Worm (Caenorhabditis elegans) whole organism, young adult: ENCODE results near the gene lips-5.
A peak's percentile ranks its signal among the peaks of the same experiment; 100 is the strongest.

Experiments
- B0019.2 ChIP-seq: fragments of 200-800 bp; sonication (Bioruptor generic); conservative IDR thresholded peaks from 2 replicates; pipeline ENCODE4 v1.3.6; 2022; ENCODE audit warnings: missing genetic modification reagents, missing genetic modification characterization, missing compliant biosample characterization
- B0261.1 ChIP-seq: sonication (generic microtip); optimal IDR thresholded peaks from 2 replicates; lab custom pipeline; 2016; ENCODE audit warnings: mild to moderate bottlenecking, missing genetic modification characterization, moderate library complexity, missing compliant biosample characterization
- C06A6.2 ChIP-seq: fragments of 200-800 bp; sonication (Bioruptor generic); conservative IDR thresholded peaks from 2 replicates; pipeline ENCODE4 v1.3.6; 2022; ENCODE audit warnings: missing genetic modification characterization, missing compliant biosample characterization
- D2030.7 ChIP-seq: fragments of 200-800 bp; sonication (Bioruptor generic); IDR thresholded peaks from 2 replicates; pipeline ENCODE4 v1.3.6; 2022; ENCODE audit warnings: missing genetic modification reagents, missing genetic modification characterization, missing compliant biosample characterization
- F22D6.2 ChIP-seq: sonication (generic microtip); optimal IDR thresholded peaks from 2 replicates; lab custom pipeline; 2016; ENCODE audit warnings: mild to moderate bottlenecking, missing genetic modification characterization, missing compliant biosample characterization
- F37B4.10 ChIP-seq: fragments of 200-800 bp; sonication (Bioruptor generic); IDR thresholded peaks from 2 replicates; pipeline ENCODE4 v1.3.6; 2022; ENCODE audit warnings: missing genetic modification characterization, missing compliant biosample characterization
- F52B5.7 ChIP-seq: sonication (generic microtip); optimal IDR thresholded peaks from 2 replicates; lab custom pipeline; 2016; ENCODE audit warnings: mild to moderate bottlenecking, missing genetic modification characterization, missing compliant biosample characterization
- K11D2.4 ChIP-seq: fragments of 200-800 bp; sonication (Bioruptor generic); IDR thresholded peaks from 2 replicates; pipeline ENCODE4 v1.3.6; 2022; ENCODE audit warnings: missing genetic modification reagents, missing genetic modification characterization, missing compliant biosample characterization
- Y53G8AR.9 ChIP-seq: fragments of 200-800 bp; sonication (Bioruptor generic); conservative IDR thresholded peaks from 2 replicates; pipeline ENCODE4 v1.3.6; 2022; ENCODE audit warnings: missing genetic modification reagents, missing genetic modification characterization, missing compliant biosample characterization
- Y79H2A.3 ChIP-seq: fragments of 200-800 bp; sonication (Bioruptor generic); conservative IDR thresholded peaks from 2 replicates; pipeline ENCODE4 v1.3.6; 2022; ENCODE audit warnings: missing genetic modification reagents, missing genetic modification characterization, missing compliant biosample characterization
- ZK185.1 ChIP-seq: sonication (generic microtip); optimal IDR thresholded peaks from 2 replicates; lab custom pipeline; 2016; ENCODE audit warnings: mild to moderate bottlenecking, missing genetic modification characterization, missing compliant biosample characterization; ENCODE audit not compliant: poor library complexity, severe bottlenecking
- atf-7 ChIP-seq: sonication (generic microtip); optimal IDR thresholded peaks from 2 replicates; lab custom pipeline; 2017; ENCODE audit warnings: mild to moderate bottlenecking, missing genetic modification characterization, missing compliant biosample characterization
- attf-3 ChIP-seq: fragments of 200-800 bp; sonication (Bioruptor generic); conservative IDR thresholded peaks from 2 replicates; pipeline ENCODE4 v1.3.6; 2022; ENCODE audit warnings: missing genetic modification reagents, missing genetic modification characterization, missing compliant biosample characterization
- attf-5 ChIP-seq: fragments of 200-800 bp; sonication (Bioruptor generic); optimal IDR thresholded peaks from 2 replicates; lab custom pipeline; 2018; ENCODE audit warnings: mild to moderate bottlenecking, missing genetic modification characterization, missing compliant biosample characterization
- bed-1 ChIP-seq: fragments of 200-800 bp; sonication (Bioruptor generic); IDR thresholded peaks from 2 replicates; pipeline ENCODE4 v1.3.6; 2022; ENCODE audit warnings: missing genetic modification reagents, missing genetic modification characterization, missing compliant biosample characterization
- cebp-1 ChIP-seq, 2 experiments: fragments of 200-800 bp in 1 of 2; sonication (Bioruptor generic) in 1 of 2; sonication (generic microtip) in 1 of 2; IDR thresholded peaks in 1 of 2; optimal IDR thresholded peaks in 1 of 2; 2 replicates each; pipeline versions ENCODE4 v1.3.6 to Lab custom; 2017 to 2022; ENCODE audit warnings: missing compliant biosample characterization in 2 of 2, missing genetic modification characterization in 2 of 2, mild to moderate bottlenecking in 1 of 2, missing genetic modification reagents in 1 of 2, moderate library complexity in 1 of 2
- cebp-2 ChIP-seq: fragments of 200-800 bp; sonication (Bioruptor generic); IDR thresholded peaks from 2 replicates; pipeline ENCODE4 v1.3.6; 2022; ENCODE audit warnings: missing genetic modification characterization, missing compliant biosample characterization
- ceh-27 ChIP-seq: fragments of 200-800 bp; sonication (Bioruptor generic); optimal IDR thresholded peaks from 2 replicates; lab custom pipeline; 2018; ENCODE audit warnings: mild to moderate bottlenecking, missing genetic modification characterization, moderate library complexity, missing compliant biosample characterization
- efl-1 ChIP-seq: fragments of 150-350 bp; optimal IDR thresholded peaks from 2 replicates; lab custom pipeline; 2014; ENCODE audit warnings: missing biosample characterization, missing genetic modification reagents, missing genetic modification characterization
- gei-17 ChIP-seq: fragments of 200-800 bp; sonication (Bioruptor generic); optimal IDR thresholded peaks from 2 replicates; lab custom pipeline; 2018; ENCODE audit warnings: mild to moderate bottlenecking, missing genetic modification characterization, missing compliant biosample characterization
- let-526 ChIP-seq: fragments of 200-800 bp; sonication (Bioruptor generic); IDR thresholded peaks from 2 replicates; pipeline ENCODE4 v1.3.6; 2022; ENCODE audit warnings: missing genetic modification reagents, missing genetic modification characterization, missing compliant biosample characterization
- let-607 ChIP-seq, 2 experiments: fragments of 200-800 bp in 1 of 2; sonication (Bioruptor generic) in 1 of 2; sonication (generic microtip) in 1 of 2; optimal IDR thresholded peaks; 2 replicates each; lab custom pipeline; 2016 to 2018; ENCODE audit warnings: mild to moderate bottlenecking in 2 of 2, missing compliant biosample characterization in 2 of 2, missing genetic modification characterization in 2 of 2, moderate library complexity in 2 of 2, missing genotype in 1 of 2
- madf-6 ChIP-seq: fragments of 200-800 bp; sonication (Bioruptor generic); IDR thresholded peaks from 2 replicates; pipeline ENCODE4 v1.3.6; 2022; ENCODE audit warnings: missing genetic modification reagents, missing genetic modification characterization, missing compliant biosample characterization
- mel-28 ChIP-seq: sonication (generic microtip); optimal IDR thresholded peaks from 2 replicates; lab custom pipeline; 2016; ENCODE audit warnings: borderline replicate concordance, mild to moderate bottlenecking, missing genetic modification characterization, missing compliant biosample characterization
- nfya-2 ChIP-seq: fragments of 200-800 bp; sonication (Bioruptor generic); IDR thresholded peaks from 2 replicates; pipeline ENCODE4 v1.3.6; 2022; ENCODE audit warnings: missing genetic modification reagents, missing genetic modification characterization, missing compliant biosample characterization
- nhr-27 ChIP-seq: fragments of 200-800 bp; sonication (Bioruptor generic); optimal IDR thresholded peaks from 2 replicates; lab custom pipeline; 2018; ENCODE audit warnings: mild to moderate bottlenecking, missing genetic modification characterization, moderate library complexity, missing compliant biosample characterization
- nhr-80 ChIP-seq: sonication (generic microtip); optimal IDR thresholded peaks from 2 replicates; lab custom pipeline; 2016; ENCODE audit warnings: missing genetic modification characterization, missing compliant biosample characterization
- nhr-90 ChIP-seq: sonication (generic microtip); optimal IDR thresholded peaks from 2 replicates; lab custom pipeline; 2016; ENCODE audit warnings: missing genotype, mild to moderate bottlenecking, missing genetic modification characterization, missing compliant biosample characterization
- pbrm-1 ChIP-seq: fragments of 200-800 bp; sonication (Bioruptor generic); IDR thresholded peaks from 2 replicates; pipeline ENCODE4 v1.3.6; 2022; ENCODE audit warnings: missing genetic modification reagents, missing genetic modification characterization, missing compliant biosample characterization
- pha-4 ChIP-seq: fragments of 150-350 bp; sonication (generic microtip); optimal IDR thresholded peaks from 2 replicates; lab custom pipeline; 2014; ENCODE audit warnings: missing biosample characterization, missing genetic modification reagents, missing genetic modification characterization
- repo-1 ChIP-seq: sonication (generic microtip); optimal IDR thresholded peaks from 2 replicates; lab custom pipeline; 2017; ENCODE audit warnings: mild to moderate bottlenecking, missing genetic modification characterization, missing compliant biosample characterization
- sdz-38 ChIP-seq: sonication (generic microtip); optimal IDR thresholded peaks from 2 replicates; lab custom pipeline; 2016; ENCODE audit warnings: missing genotype, missing genetic modification characterization, missing compliant biosample characterization
- snpc-1.1 ChIP-seq: sonication (generic microtip); optimal IDR thresholded peaks from 2 replicates; lab custom pipeline; 2017; ENCODE audit warnings: missing genetic modification characterization, mild to moderate bottlenecking, missing compliant biosample characterization, antibody characterized with exemption, moderate library complexity, missing genotype, missing genetic modification reagents; ENCODE audit not compliant: insufficient read depth
- zfh-2 ChIP-seq: fragments of 200-800 bp; sonication (Bioruptor generic); conservative IDR thresholded peaks from 2 replicates; pipeline ENCODE4 v1.3.6; 2022; ENCODE audit warnings: missing genetic modification reagents, missing genetic modification characterization, missing compliant biosample characterization

lips-5 gene

DNA sequence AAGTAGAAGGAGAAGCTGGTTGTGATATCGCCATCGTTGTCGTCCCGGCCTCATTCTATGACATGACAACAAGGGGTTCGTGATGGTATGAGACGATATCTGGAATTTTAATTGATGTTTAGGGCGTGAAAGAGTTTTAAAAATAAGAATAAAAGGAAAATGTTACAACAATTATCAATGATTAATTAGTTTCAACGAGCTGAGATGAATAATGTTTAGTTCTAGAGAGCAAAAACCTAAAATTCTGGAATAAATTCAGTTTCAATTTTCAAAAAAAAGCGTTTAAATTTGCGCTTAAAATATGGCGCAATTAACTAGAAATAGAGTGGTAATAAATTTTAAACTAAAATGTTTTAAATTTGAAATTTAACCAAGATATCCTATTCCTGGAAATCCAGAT is 19.0 kb upstream of the lips-5 start, which contains the start of gene H01G02.3:
TSS of gene H01G02.3 (minus strand) at position 101 of the 400 bp plus-strand sequence.
- TF ChIP-seq nhr-27 (tag; lab: Kevin White, UChicago) (no peak), cebp-1 (GFP tag; IDR thresholded peaks at IDR 0.05; lab: Robert Waterston, UW) (no peak), cebp-1 (tag; optimal IDR thresholded peaks at IDR 0.05; lab: Kevin White, UChicago) (no peak), atf-7 (tag; lab: Kevin White, UChicago) (no peak), madf-6 (GFP tag; lab: Robert Waterston, UW) (no peak), F22D6.2 (tag; lab: Kevin White, UChicago) (no peak), cebp-2 (GFP tag; lab: Robert Waterston, UW) (no peak), nhr-80 (tag; lab: Kevin White, UChicago) (no peak), Y53G8AR.9 (no peak), gei-17 (GFP tag; lab: Kevin White, UChicago) (no peak)

DNA sequence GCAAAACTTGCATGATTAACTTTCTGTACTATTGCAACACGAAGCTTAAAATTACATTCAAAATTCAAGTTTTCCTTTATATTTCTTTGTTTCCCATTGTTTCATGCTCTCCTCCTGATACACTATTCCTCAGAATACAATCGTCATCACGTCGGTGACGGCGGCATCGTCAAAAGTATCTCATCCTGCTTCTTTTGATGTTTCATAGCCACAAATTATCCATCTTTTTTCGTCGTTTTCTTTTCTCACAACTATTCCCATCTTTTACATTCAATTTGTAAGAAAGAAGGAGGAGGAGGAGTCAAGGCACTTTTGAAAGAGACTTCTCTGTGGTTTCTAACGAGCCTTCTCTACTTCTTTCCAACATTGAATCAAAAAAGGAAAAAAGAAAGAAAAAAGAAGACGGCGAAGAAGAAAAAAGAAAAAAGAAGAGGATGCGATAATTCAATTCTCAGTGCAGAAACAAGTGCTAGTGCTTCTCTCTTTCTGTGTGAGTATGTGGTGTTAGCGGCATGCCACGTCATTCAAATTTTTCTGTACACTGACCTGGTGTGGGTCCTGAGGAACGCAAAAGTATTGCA is 14.9 kb upstream of the lips-5 start:
- TF ChIP-seq pbrm-1 (GFP tag; lab: Robert Waterston, UW) = no peak
- TF ChIP-seq repo-1 = no peak
- TF ChIP-seq bed-1 (GFP tag; lab: Robert Waterston, UW) = no peak
- no peak for TF ChIP-seq mel-28
- no peak for TF ChIP-seq attf-3 (GFP tag; lab: Robert Waterston, UW)

DNA sequence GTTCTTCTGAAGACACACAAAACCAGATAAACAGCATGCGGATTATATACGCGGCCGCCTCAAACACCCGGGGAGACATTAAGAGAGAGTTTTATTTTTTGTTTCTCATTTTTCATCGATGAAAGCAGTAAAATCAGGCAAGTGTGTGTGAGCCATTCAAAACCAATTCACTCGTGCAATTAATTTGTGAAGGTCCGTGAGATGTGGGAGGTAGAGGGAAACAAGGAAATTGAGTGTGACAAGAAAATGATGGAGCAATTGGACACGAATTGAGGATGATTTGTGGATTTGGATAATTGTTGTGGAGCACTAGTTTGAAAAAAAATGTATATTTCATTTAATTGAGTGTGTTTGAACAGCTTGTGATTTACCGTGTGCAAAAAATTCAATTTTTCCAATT is 14.3 kb upstream of the lips-5 start:
- TF ChIP-seq K11D2.4 (GFP tag; lab: Robert Waterston, UW) (no peak), sdz-38 (tag; lab: Kevin White, UChicago) (no peak), B0019.2 (GFP tag; lab: Robert Waterston, UW) (no peak), B0261.1 (tag; lab: Kevin White, UChicago) (no peak), zfh-2 (GFP tag; lab: Robert Waterston, UW) (no peak), F37B4.10 (GFP tag; lab: Robert Waterston, UW) (no peak), efl-1 (GFP tag; lab: Kevin White, UChicago) (no peak), cebp-2 (GFP tag; lab: Robert Waterston, UW) (no peak), let-607 (tag; optimal IDR thresholded peaks at IDR 0.05; lab: Kevin White, UChicago) (no peak), D2030.7 (no peak), cebp-1 (GFP tag; IDR thresholded peaks at IDR 0.05; lab: Robert Waterston, UW) (no peak), cebp-1 (tag; optimal IDR thresholded peaks at IDR 0.05; lab: Kevin White, UChicago) (no peak)

DNA sequence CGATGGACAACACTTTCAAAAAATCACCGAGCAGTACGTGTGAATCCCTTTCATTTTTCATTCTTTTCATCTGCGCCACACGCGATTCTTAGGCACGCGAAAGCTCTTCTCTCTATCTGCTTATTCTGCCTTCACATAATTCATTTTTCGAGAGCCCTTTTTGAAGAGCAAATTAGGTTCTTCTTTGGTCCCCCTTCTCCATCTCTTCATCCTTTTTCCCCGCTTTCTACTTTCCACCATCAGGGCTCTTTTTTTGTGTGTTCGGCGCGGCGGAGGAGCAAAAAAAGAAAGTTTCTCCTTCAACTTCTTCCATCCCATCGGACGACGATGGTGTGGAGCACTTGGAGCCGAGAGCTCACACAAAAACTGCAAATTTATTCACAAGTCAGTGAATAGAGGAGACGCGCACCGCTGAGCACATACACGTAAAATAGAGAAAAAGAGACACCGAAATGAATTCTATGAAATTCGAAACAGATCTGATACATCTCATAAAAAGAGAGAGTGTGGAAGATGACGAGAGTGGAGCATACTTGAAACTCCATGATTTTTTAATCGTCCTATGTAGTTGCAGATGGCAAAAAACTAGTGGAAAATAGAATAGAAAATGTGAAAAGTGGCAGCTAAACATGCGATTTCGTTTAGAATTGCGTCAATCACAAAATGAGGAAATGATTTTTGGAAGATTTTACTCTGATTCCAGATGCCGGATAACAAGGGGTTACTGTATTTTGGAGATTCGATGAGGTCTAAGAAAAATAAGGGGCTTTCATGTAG is 11.7 kb upstream of the lips-5 start:
- TF ChIP-seq ceh-27 = peak; percentile 5
- TF ChIP-seq ZK185.1 (tag; lab: Kevin White, UChicago) = no peak

DNA sequence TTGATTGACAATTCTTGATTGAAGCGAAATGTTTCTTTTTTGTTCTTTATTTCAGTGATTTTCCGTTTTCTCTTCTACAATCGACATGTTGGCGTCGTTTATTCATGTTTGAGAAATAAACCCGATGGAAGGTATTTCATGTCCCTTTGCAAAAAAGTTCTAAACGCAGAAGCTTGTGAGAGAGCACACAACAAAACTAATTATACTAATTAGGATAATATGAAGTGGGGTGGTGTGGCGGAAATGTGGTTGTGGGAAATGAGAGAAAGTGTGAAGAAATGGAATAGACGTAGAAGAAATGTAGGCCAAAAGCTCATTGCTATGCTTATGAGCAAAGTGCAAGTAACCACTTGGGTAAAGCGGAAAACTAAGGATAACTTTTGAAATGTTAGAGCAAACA is 9.3 kb upstream of the lips-5 start:
- TF ChIP-seq pha-4 (tag; lab: Kevin White, UChicago) (no peak), nfya-2 (GFP tag; lab: Robert Waterston, UW) (no peak), let-526 (GFP tag; lab: Robert Waterston, UW) (no peak), F52B5.7 (no peak), snpc-1.1 (no peak), attf-5 (GFP tag; lab: Kevin White, UChicago) (no peak), efl-1 (GFP tag; lab: Kevin White, UChicago) (no peak), Y79H2A.3 (no peak), cebp-2 (GFP tag; lab: Robert Waterston, UW) (no peak), C06A6.2 (GFP tag; lab: Robert Waterston, UW) (no peak), nhr-90 (no peak), K11D2.4 (GFP tag; lab: Robert Waterston, UW) (no peak), attf-3 (GFP tag; lab: Robert Waterston, UW) (no peak)
